Fruit fly (Drosophila melanogaster) whole organism, pupa: Measurements from ENCODE around the gene CG3919.

Experiments used
- CG10348 ChIP-seq: fragments of 200-800 bp; sonication (Bioruptor generic); IDR thresholded peaks from 2 replicates; pipeline ENCODE4 v1.3.6; 2022; ENCODE audit warnings: missing biosample characterization, missing genetic modification characterization
- CG12605 ChIP-seq: fragments of 200-800 bp; sonication (Bioruptor generic); IDR thresholded peaks from 2 replicates; pipeline ENCODE4 v1.3.6; 2022; ENCODE audit warnings: missing biosample characterization, missing genetic modification characterization
- CG13204 ChIP-seq: fragments of 200-800 bp; sonication (Bioruptor generic); optimal IDR thresholded peaks from 2 replicates; lab custom pipeline; 2018; ENCODE audit warnings: missing biosample characterization, mild to moderate bottlenecking, missing genetic modification characterization, moderate library complexity
- CG14655 ChIP-seq: fragments of 200-800 bp; sonication (Bioruptor generic); optimal IDR thresholded peaks from 3 replicates; lab custom pipeline; 2017; ENCODE audit warnings: mild to moderate bottlenecking, missing biosample characterization, missing genetic modification reagents, missing genetic modification characterization
- CG15710 ChIP-seq: fragments of 200-800 bp; sonication (Bioruptor generic); optimal IDR thresholded peaks from 2 replicates; lab custom pipeline; 2018; ENCODE audit warnings: missing biosample characterization, mild to moderate bottlenecking, missing genetic modification characterization, moderate library complexity
- CG17806 ChIP-seq: fragments of 200-800 bp; sonication (Bioruptor generic); optimal IDR thresholded peaks from 2 replicates; lab custom pipeline; 2018; ENCODE audit warnings: missing biosample characterization, mild to moderate bottlenecking, missing genetic modification characterization, moderate library complexity
- CG32121 ChIP-seq: fragments of 200-800 bp; sonication (Bioruptor generic); IDR thresholded peaks from 2 replicates; pipeline ENCODE4 v1.3.6; 2022; ENCODE audit warnings: missing biosample characterization, missing genetic modification characterization
- CG34367 ChIP-seq: fragments of 200-800 bp; sonication (Bioruptor generic); optimal IDR thresholded peaks from 2 replicates; lab custom pipeline; 2018; ENCODE audit warnings: missing biosample characterization, mild to moderate bottlenecking, missing genetic modification characterization
- CG4496 ChIP-seq: fragments of 200-800 bp; sonication (Bioruptor generic); IDR thresholded peaks from 3 replicates; pipeline ENCODE4 v1.3.6; 2022; ENCODE audit warnings: missing biosample characterization, missing genetic modification characterization
- CG8159 ChIP-seq: fragments of 200-800 bp; sonication (Bioruptor generic); optimal IDR thresholded peaks from 3 replicates; lab custom pipeline; 2018; ENCODE audit warnings: missing biosample characterization, mild to moderate bottlenecking, missing genetic modification characterization, moderate library complexity
- CG8301 ChIP-seq: fragments of 200-800 bp; sonication (Bioruptor generic); optimal IDR thresholded peaks from 2 replicates; lab custom pipeline; 2018; ENCODE audit warnings: missing biosample characterization, mild to moderate bottlenecking, missing genetic modification characterization
- CG9948 ChIP-seq: fragments of 200-800 bp; sonication (Bioruptor generic); optimal IDR thresholded peaks from 2 replicates; lab custom pipeline; 2018; ENCODE audit warnings: missing biosample characterization, mild to moderate bottlenecking, missing genetic modification characterization, moderate library complexity
- D1 ChIP-seq: fragments of 200-800 bp; sonication (Bioruptor generic); optimal IDR thresholded peaks from 2 replicates; lab custom pipeline; 2018; ENCODE audit warnings: missing biosample characterization, mild to moderate bottlenecking, missing genetic modification characterization, moderate library complexity
- EcR ChIP-seq: fragments of 200-800 bp; sonication (Bioruptor generic); optimal IDR thresholded peaks from 3 replicates; lab custom pipeline; 2019; ENCODE audit warnings: missing biosample characterization, missing genetic modification characterization, mild to moderate bottlenecking, moderate library complexity, missing genetic modification reagents
- Ets98B ChIP-seq: fragments of 200-800 bp; sonication (Bioruptor generic); IDR thresholded peaks from 2 replicates; pipeline ENCODE4 v1.3.6; 2022; ENCODE audit warnings: missing biosample characterization, missing genetic modification characterization
- Pif1A ChIP-seq: fragments of 200-800 bp; sonication (Bioruptor generic); optimal IDR thresholded peaks from 3 replicates; lab custom pipeline; 2016; ENCODE audit warnings: missing biosample characterization, missing genetic modification characterization
- Pif1B ChIP-seq: fragments of 200-800 bp; sonication (Bioruptor generic); optimal IDR thresholded peaks from 3 replicates; lab custom pipeline; 2016; ENCODE audit warnings: missing biosample characterization, missing genetic modification characterization
- Snoo ChIP-seq: fragments of 200-800 bp; sonication (Bioruptor generic); optimal IDR thresholded peaks from 3 replicates; lab custom pipeline; 2017; ENCODE audit warnings: missing biosample characterization, mild to moderate bottlenecking, missing genetic modification characterization, inconsistent platforms
- fd96Ca ChIP-seq: fragments of 200-800 bp; sonication (Bioruptor generic); IDR thresholded peaks from 3 replicates; pipeline ENCODE4 v1.3.6; 2022; ENCODE audit warnings: missing biosample characterization, missing genetic modification characterization
- gl ChIP-seq: fragments of 200-800 bp; sonication (Bioruptor generic); optimal IDR thresholded peaks from 2 replicates; lab custom pipeline; 2018; ENCODE audit warnings: missing biosample characterization, mild to moderate bottlenecking, missing genetic modification characterization
- rn ChIP-seq: fragments of 200-800 bp; sonication (Bioruptor generic); IDR thresholded peaks from 2 replicates; pipeline ENCODE4 v1.3.6; 2022; ENCODE audit warnings: missing biosample characterization, missing genetic modification characterization

Gene CG3919

dm6 chr3L:14447374-14447773 lies 36.9 kb downstream of the CG3919 start:
- TF ChIP-seq Ets98B = no peak
- no peak for TF ChIP-seq rn (GFP tag; lab: Robert Waterston, UW)
- no peak for TF ChIP-seq CG12605 (GFP tag; lab: Robert Waterston, UW)
- no peak for TF ChIP-seq CG32121 (GFP tag; lab: Robert Waterston, UW)
- TF ChIP-seq CG8301 = no peak
- TF ChIP-seq CG13204 (GFP tag; lab: Kevin White, UChicago) = no peak
- no peak for TF ChIP-seq CG17806 (tag; lab: Kevin White, UChicago)

dm6 chr3L:14448321-14449043 lies 38.1 kb downstream of the CG3919 start:
- TF ChIP-seq fd96Ca (GFP tag; lab: Robert Waterston, UW) (peak; percentile 95), CG13204 (GFP tag; lab: Kevin White, UChicago) (peak; percentile 84), CG8159 (tag; lab: Kevin White, UChicago) (peak; percentile 97), rn (GFP tag; lab: Robert Waterston, UW) (peak; percentile 94), Pif1A (GFP tag; lab: Kevin White, UChicago) (peak; percentile 98), CG34367 (peak; percentile 97), CG32121 (GFP tag; lab: Robert Waterston, UW) (peak; percentile 97), CG14655 (GFP tag; lab: Kevin White, UChicago) (peak; percentile 96), CG8301 (peak; percentile 97), D1 (tag; lab: Kevin White, UChicago) (peak; percentile 95), CG4496 (GFP tag; lab: Robert Waterston, UW) (peak; percentile 98), Pif1B (GFP tag; lab: Kevin White, UChicago) (peak; percentile 97), Ets98B (peak; percentile 98), CG17806 (tag; lab: Kevin White, UChicago) (peak; percentile 98), CG10348 (GFP tag; lab: Robert Waterston, UW) (peak; percentile 57; the same call in 1 of the 2 replicates), CG12605 (GFP tag; lab: Robert Waterston, UW) (peak; percentile 96), CG9948 (tag; lab: Kevin White, UChicago) (peak; percentile 97), CG15710 (peak; percentile 97), Snoo (tag; lab: Kevin White, UChicago) (peak; percentile 94), EcR (peak; percentile 59), gl (tag; lab: Kevin White, UChicago) (peak; percentile 93)

- TF ChIP-seq CG17806 (tag; lab: Kevin White, UChicago) (no peak), CG14655 (GFP tag; lab: Kevin White, UChicago) (peak; percentile 56), CG32121 (GFP tag; lab: Robert Waterston, UW) (peak; percentile 35; the same call in 1 of the 2 replicates), CG34367 (no peak), gl (tag; lab: Kevin White, UChicago) (peak; percentile 75), CG12605 (GFP tag; lab: Robert Waterston, UW) (peak; percentile 26; the same call in 1 of the 2 replicates), CG4496 (GFP tag; lab: Robert Waterston, UW) (peak; percentile 53; the same call in 2 of the 3 replicates), Pif1A (GFP tag; lab: Kevin White, UChicago) (peak; percentile 47), CG13204 (GFP tag; lab: Kevin White, UChicago) (peak; percentile 45), Ets98B (peak; percentile 34), rn (GFP tag; lab: Robert Waterston, UW) (no peak), D1 (tag; lab: Kevin White, UChicago) (no peak), CG9948 (tag; lab: Kevin White, UChicago) (no peak), CG15710 (peak; percentile 25), EcR (no peak), CG8301 (peak; percentile 28), Snoo (tag; lab: Kevin White, UChicago) (peak; percentile 25), CG10348 (GFP tag; lab: Robert Waterston, UW) (no peak), fd96Ca (GFP tag; lab: Robert Waterston, UW) (no peak), CG8159 (tag; lab: Kevin White, UChicago) (peak; percentile 29), Pif1B (GFP tag; lab: Kevin White, UChicago) (no peak)
Observed at dm6 chr3L:14450347-14450926, 40.0 kb downstream of the CG3919 start.

DNA sequence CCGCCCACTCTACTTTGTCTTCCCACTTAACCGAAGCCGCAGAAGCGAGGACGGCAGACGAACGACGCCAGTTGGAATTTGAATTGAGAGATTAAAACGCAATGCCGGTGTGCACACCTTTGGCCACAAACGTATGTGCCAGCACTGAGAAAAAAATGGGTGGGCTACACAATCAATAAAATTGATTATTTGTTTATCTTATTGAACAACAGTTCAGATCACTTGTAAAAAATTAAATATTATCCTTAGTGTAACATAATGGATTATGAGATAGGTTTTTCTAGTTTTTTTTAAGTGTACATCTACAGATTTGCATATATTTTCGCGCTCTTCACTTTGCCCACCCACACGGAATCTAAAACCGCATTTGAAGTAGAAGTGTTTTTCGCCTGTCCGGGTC lies 41.1 kb downstream of the CG3919 start:
- TF ChIP-seq rn (GFP tag; lab: Robert Waterston, UW) (peak; percentile 52; the same call in 1 of the 2 replicates), CG12605 (GFP tag; lab: Robert Waterston, UW) (peak; percentile 72), CG8159 (tag; lab: Kevin White, UChicago) (peak; percentile 51), CG34367 (peak; percentile 3), Pif1B (GFP tag; lab: Kevin White, UChicago) (peak; percentile 27), CG9948 (tag; lab: Kevin White, UChicago) (peak; percentile 51), gl (tag; lab: Kevin White, UChicago) (no peak), CG32121 (GFP tag; lab: Robert Waterston, UW) (peak; percentile 82), CG10348 (GFP tag; lab: Robert Waterston, UW) (peak; percentile 29; the same call in 1 of the 2 replicates), Ets98B (peak; percentile 81), Snoo (tag; lab: Kevin White, UChicago) (peak; percentile 22), CG13204 (GFP tag; lab: Kevin White, UChicago) (no peak), Pif1A (GFP tag; lab: Kevin White, UChicago) (peak; percentile 58), CG14655 (GFP tag; lab: Kevin White, UChicago) (peak; percentile 70), EcR (no peak), CG15710 (peak; percentile 19), D1 (tag; lab: Kevin White, UChicago) (no peak), CG17806 (tag; lab: Kevin White, UChicago) (peak; percentile 46), fd96Ca (GFP tag; lab: Robert Waterston, UW) (peak; percentile 78), CG8301 (peak; percentile 67), CG4496 (GFP tag; lab: Robert Waterston, UW) (peak; percentile 89)
- TF ChIP-seq, all 21 proteins: peak for 17
